Worm (Caenorhabditis elegans) whole organism, late embryonic: Measurements from ENCODE around the gene dct-12.
A peak's percentile ranks its signal among the peaks of the same experiment; 100 is the strongest.

Experiments
- C38D4.7 ChIP-seq: fragments of 200-800 bp; sonication (Bioruptor generic); optimal IDR thresholded peaks from 2 replicates; lab custom pipeline; 2018; ENCODE audit warnings: mild to moderate bottlenecking, missing genetic modification characterization, moderate library complexity, missing compliant biosample characterization
- K02D7.2 ChIP-seq: sonication (generic microtip); optimal IDR thresholded peaks from 2 replicates; lab custom pipeline; 2017; ENCODE audit warnings: mild to moderate bottlenecking, missing genetic modification characterization, missing compliant biosample characterization
- K09A11.1 ChIP-seq: sonication (generic microtip); optimal IDR thresholded peaks from 2 replicates; lab custom pipeline; 2017; ENCODE audit warnings: antibody characterized with exemption, mild to moderate bottlenecking, missing genetic modification characterization, missing compliant biosample characterization; ENCODE audit not compliant: insufficient read depth
- T23F11.4 ChIP-seq: fragments of 200-800 bp; sonication (Bioruptor generic); optimal IDR thresholded peaks from 2 replicates; lab custom pipeline; 2018; ENCODE audit warnings: mild to moderate bottlenecking, missing genetic modification characterization, missing compliant biosample characterization
- ceh-2 ChIP-seq: sonication (generic microtip); optimal IDR thresholded peaks from 2 replicates; lab custom pipeline; 2016; ENCODE audit warnings: missing genotype, missing genetic modification characterization, missing compliant biosample characterization
- ceh-24 ChIP-seq: sonication (generic microtip); optimal IDR thresholded peaks from 2 replicates; lab custom pipeline; 2016; ENCODE audit warnings: mild to moderate bottlenecking, missing genetic modification characterization, missing compliant biosample characterization
- ceh-31 ChIP-seq: sonication (generic microtip); optimal IDR thresholded peaks from 2 replicates; lab custom pipeline; 2016; ENCODE audit warnings: missing genetic modification characterization, missing compliant biosample characterization
- ceh-45 ChIP-seq: fragments of 200-800 bp; sonication (Bioruptor generic); IDR thresholded peaks from 2 replicates; pipeline ENCODE4 v1.3.6; 2022; ENCODE audit warnings: missing genetic modification reagents, missing genetic modification characterization, missing compliant biosample characterization
- ceh-48 ChIP-seq: sonication (generic microtip); optimal IDR thresholded peaks from 2 replicates; lab custom pipeline; 2016; ENCODE audit warnings: missing genetic modification characterization, inconsistent platforms, missing compliant biosample characterization
- ceh-9 ChIP-seq: sonication (generic microtip); optimal IDR thresholded peaks from 2 replicates; lab custom pipeline; 2016; ENCODE audit warnings: mild to moderate bottlenecking, missing genetic modification characterization, inconsistent platforms, missing compliant biosample characterization
- che-1 ChIP-seq: sonication (generic microtip); optimal IDR thresholded peaks from 2 replicates; lab custom pipeline; 2016; ENCODE audit warnings: mild to moderate bottlenecking, missing genetic modification characterization, missing compliant biosample characterization
- dmd-4 ChIP-seq: sonication (generic microtip); optimal IDR thresholded peaks from 2 replicates; lab custom pipeline; 2016; ENCODE audit warnings: borderline replicate concordance, missing genetic modification characterization, missing compliant biosample characterization
- dve-1 ChIP-seq: sonication (generic microtip); optimal IDR thresholded peaks from 2 replicates; lab custom pipeline; 2017; ENCODE audit warnings: antibody characterized with exemption, mild to moderate bottlenecking, missing genetic modification characterization, missing compliant biosample characterization
- elt-2 ChIP-seq: sonication (generic microtip); optimal IDR thresholded peaks from 2 replicates; lab custom pipeline; 2016; ENCODE audit warnings: missing genetic modification reagents, missing genetic modification characterization, missing compliant biosample characterization
- eyg-1 ChIP-seq: sonication (generic microtip); optimal IDR thresholded peaks from 2 replicates; lab custom pipeline; 2016; ENCODE audit warnings: missing genotype, missing genetic modification characterization, missing compliant biosample characterization
- hlh-30 ChIP-seq: sonication (generic microtip); optimal IDR thresholded peaks from 2 replicates; lab custom pipeline; 2017; ENCODE audit warnings: antibody characterized with exemption, missing genetic modification characterization, missing compliant biosample characterization; ENCODE audit not compliant: insufficient read depth
- hlh-6 ChIP-seq: sonication (generic microtip); optimal IDR thresholded peaks from 2 replicates; lab custom pipeline; 2016; ENCODE audit warnings: missing genotype, missing genetic modification characterization, missing compliant biosample characterization
- lim-6 ChIP-seq: sonication (generic microtip); optimal IDR thresholded peaks from 2 replicates; lab custom pipeline; 2016; ENCODE audit warnings: missing genetic modification characterization, missing compliant biosample characterization
- madf-2 ChIP-seq: sonication (generic microtip); optimal IDR thresholded peaks from 2 replicates; lab custom pipeline; 2017; ENCODE audit warnings: missing genetic modification characterization, missing compliant biosample characterization
- nhr-232 ChIP-seq: sonication (generic microtip); optimal IDR thresholded peaks from 2 replicates; lab custom pipeline; 2016; ENCODE audit warnings: missing genetic modification characterization, missing compliant biosample characterization
- npax-4 ChIP-seq: sonication (generic microtip); optimal IDR thresholded peaks from 2 replicates; lab custom pipeline; 2016; ENCODE audit warnings: missing genetic modification characterization, missing compliant biosample characterization
- pag-3 ChIP-seq: sonication (generic microtip); optimal IDR thresholded peaks from 2 replicates; lab custom pipeline; 2016; ENCODE audit warnings: missing compliant biosample characterization, missing genetic modification characterization, borderline replicate concordance
- pha-4 ChIP-seq: fragments of 150-350 bp; optimal IDR thresholded peaks from 2 replicates; lab custom pipeline; 2018; ENCODE audit warnings: missing biosample characterization, missing genetic modification reagents, missing genetic modification characterization
- ref-2 ChIP-seq: sonication (generic microtip); optimal IDR thresholded peaks from 2 replicates; lab custom pipeline; 2016; ENCODE audit warnings: missing genetic modification characterization, missing compliant biosample characterization
- sdc-2 ChIP-seq: sonication (generic microtip); optimal IDR thresholded peaks from 2 replicates; lab custom pipeline; 2016; ENCODE audit warnings: missing genotype, missing genetic modification characterization, missing compliant biosample characterization
- syd-9 ChIP-seq: sonication (generic microtip); optimal IDR thresholded peaks from 2 replicates; lab custom pipeline; 2016; ENCODE audit warnings: mild to moderate bottlenecking, missing genetic modification characterization, moderate library complexity, missing compliant biosample characterization
- tbx-2 ChIP-seq: sonication (generic microtip); optimal IDR thresholded peaks from 2 replicates; lab custom pipeline; 2016; ENCODE audit warnings: missing genetic modification characterization, missing compliant biosample characterization
- unc-3 ChIP-seq, 2 experiments: fragments of 200-800 bp in 1 of 2; sonication (Bioruptor generic) in 1 of 2; sonication (generic microtip) in 1 of 2; conservative IDR thresholded peaks in 1 of 2; optimal IDR thresholded peaks in 1 of 2; 2 replicates each; pipeline versions ENCODE4 v1.3.6 to Lab custom; 2016 to 2022; ENCODE audit warnings: missing compliant biosample characterization in 2 of 2, missing genetic modification characterization in 2 of 2, missing genetic modification reagents in 1 of 2
- unc-42 ChIP-seq: sonication (generic microtip); optimal IDR thresholded peaks from 2 replicates; lab custom pipeline; 2016; ENCODE audit warnings: missing genotype, missing genetic modification characterization, missing compliant biosample characterization
- unc-55 ChIP-seq: sonication (generic microtip); optimal IDR thresholded peaks from 2 replicates; lab custom pipeline; 2017; ENCODE audit warnings: missing biosample characterization, missing genetic modification reagents, missing genetic modification characterization
- zip-5 ChIP-seq: sonication (generic microtip); optimal IDR thresholded peaks from 2 replicates; lab custom pipeline; 2016; ENCODE audit warnings: missing genetic modification characterization, missing compliant biosample characterization

dct-12 gene

DNA sequence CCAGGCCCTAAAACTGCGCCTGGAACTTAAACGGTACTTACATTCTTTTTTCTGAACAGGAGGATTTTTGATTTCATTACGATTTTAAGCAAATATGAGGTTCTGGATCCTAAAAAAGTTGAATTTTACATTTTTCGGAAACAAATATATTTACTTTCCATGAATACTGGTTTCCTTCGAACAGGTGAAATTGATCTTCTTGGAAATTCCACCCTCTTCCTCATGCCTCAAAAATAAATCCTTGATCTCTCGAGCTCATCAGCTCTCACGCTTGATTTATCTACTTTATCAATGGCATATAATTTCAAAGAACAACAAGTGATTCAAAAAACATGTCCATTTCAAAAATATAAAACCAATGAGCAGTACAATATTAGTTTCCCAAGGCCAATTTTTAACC is 44.8 kb downstream of the dct-12 start:
- no peak for TF ChIP-seq ceh-9 (tag; lab: Kevin White, UChicago)
- no peak for TF ChIP-seq K09A11.1 (tag; lab: Kevin White, UChicago)
- no peak for TF ChIP-seq dve-1 (tag; lab: Kevin White, UChicago)
- no peak for TF ChIP-seq pag-3 (tag; lab: Kevin White, UChicago)
- TF ChIP-seq, all 69 proteins: peak for 0

ce11 chrII:12386781-12387180 is 45.5 kb downstream of the dct-12 start, which contains the start of gene sre-42:
sre-42 (minus strand) TSS chrII:12386881.
- TF ChIP-seq nhr-232 (tag; lab: Kevin White, UChicago): no peak
- no peak for TF ChIP-seq unc-3 (GFP tag; conservative IDR thresholded peaks at IDR 0.05; lab: Robert Waterston, UW)
- TF ChIP-seq unc-3 (tag; optimal IDR thresholded peaks at IDR 0.05; lab: Kevin White, UChicago): no peak
- no peak for TF ChIP-seq zip-5 (tag; lab: Kevin White, UChicago)
- TF ChIP-seq tbx-2 (tag; lab: Kevin White, UChicago): no peak
- no peak for TF ChIP-seq eyg-1 (tag; lab: Kevin White, UChicago)
- no peak for TF ChIP-seq syd-9 (tag; lab: Kevin White, UChicago)
- no peak for TF ChIP-seq dmd-4 (tag; lab: Kevin White, UChicago)
- no peak for TF ChIP-seq ceh-48 (tag; lab: Kevin White, UChicago)
- no peak for TF ChIP-seq T23F11.4
- TF ChIP-seq ceh-2: no peak
- TF ChIP-seq madf-2 (tag; lab: Kevin White, UChicago): no peak

ce11 chrII:12385815-12386214 is 46.4 kb downstream of the dct-12 start:
- TF ChIP-seq T23F11.4 (no peak), hlh-6 (tag; lab: Kevin White, UChicago) (no peak), K02D7.2 (tag; lab: Kevin White, UChicago) (no peak), sdc-2 (tag; lab: Kevin White, UChicago) (no peak), C38D4.7 (no peak), elt-2 (tag; lab: Kevin White, UChicago) (no peak), che-1 (tag; lab: Kevin White, UChicago) (no peak), unc-55 (GFP tag; lab: Kevin White, UChicago) (no peak), hlh-30 (tag; lab: Kevin White, UChicago) (no peak), nhr-232 (tag; lab: Kevin White, UChicago) (no peak), ceh-24 (tag; lab: Kevin White, UChicago) (no peak), tbx-2 (tag; lab: Kevin White, UChicago) (no peak)

DNA sequence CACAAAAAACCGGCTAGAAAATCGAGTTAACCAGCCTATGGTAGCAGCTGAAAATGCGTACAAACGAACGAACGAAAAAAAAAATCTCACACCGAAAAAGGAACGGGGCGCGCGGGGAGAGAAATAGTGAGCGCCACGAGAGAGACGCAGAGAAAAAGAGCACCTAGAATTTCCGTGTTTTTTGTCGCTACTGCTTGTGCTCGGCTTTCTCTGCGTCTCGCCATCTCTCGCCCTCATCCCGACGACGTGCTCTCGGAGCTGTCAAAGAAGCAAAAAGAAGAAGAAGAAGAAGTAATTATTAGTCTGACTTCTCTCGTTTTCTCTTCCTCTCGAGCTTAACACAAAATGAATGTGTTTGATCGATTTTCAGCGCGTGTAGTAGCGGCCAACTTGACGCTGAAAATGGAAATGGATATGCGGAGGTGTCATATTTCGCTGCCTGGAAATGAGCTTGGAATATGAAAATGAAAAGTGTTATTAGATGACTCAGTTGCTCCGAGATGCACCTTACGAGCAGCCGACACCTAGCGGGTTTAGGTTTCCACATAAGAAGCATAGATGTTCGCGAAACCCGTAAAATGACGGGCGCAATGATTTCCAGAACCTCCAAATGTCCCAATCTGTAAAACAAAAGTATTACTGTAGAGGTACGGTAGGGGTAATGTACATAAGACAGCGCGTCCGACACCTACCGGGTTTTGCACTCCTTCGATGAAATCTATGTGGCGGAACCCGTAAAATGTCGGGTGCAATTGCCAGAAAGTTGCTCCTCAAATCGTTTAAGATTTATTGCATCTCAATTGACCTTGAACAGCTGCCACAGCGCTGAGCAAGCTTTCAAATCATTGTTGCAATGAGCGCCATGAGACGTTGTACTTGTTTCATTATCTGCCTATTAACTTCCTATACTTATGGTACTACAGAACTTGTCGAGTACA is 49.4 kb downstream of the dct-12 start, which contains the start of gene btb-14:
TSS of gene btb-14 (plus strand) at position 839 of the 938 bp plus-strand sequence.
- no peak for TF ChIP-seq ref-2
- no peak for TF ChIP-seq lim-6
- no peak for TF ChIP-seq npax-4 (tag; lab: Kevin White, UChicago)
- no peak for TF ChIP-seq ceh-45 (GFP tag; lab: Robert Waterston, UW)
- TF ChIP-seq ceh-48 (tag; lab: Kevin White, UChicago): peak; percentile 11
- peak; percentile 2 for TF ChIP-seq ceh-31 (tag; lab: Kevin White, UChicago)

DNA sequence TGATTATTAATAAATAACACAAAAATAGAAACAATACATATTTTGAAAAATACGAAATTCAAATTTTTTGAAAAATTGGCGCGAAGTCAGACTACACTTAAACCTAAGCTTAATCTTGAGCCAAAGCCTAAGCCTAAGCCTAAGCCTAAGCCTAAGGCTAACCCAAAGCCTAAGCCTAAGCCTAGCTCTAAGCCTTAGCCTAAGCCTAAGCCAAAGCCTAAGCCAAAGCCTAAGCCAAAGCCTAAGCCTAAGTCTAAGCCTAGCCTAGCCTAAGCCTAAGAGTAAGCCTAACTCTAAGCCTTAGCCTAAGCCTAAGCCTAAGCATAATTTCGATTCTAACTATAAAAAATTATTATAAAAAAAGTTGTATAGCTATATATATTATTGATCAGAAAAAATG is 51.4 kb downstream of the dct-12 start:
- TF ChIP-seq unc-42 (tag; lab: Kevin White, UChicago) (no peak), pha-4 (no peak), pag-3 (tag; lab: Kevin White, UChicago) (no peak), dve-1 (tag; lab: Kevin White, UChicago) (peak; percentile 73), nhr-232 (tag; lab: Kevin White, UChicago) (no peak)
